Fruit fly (Drosophila melanogaster) whole organism, embryonic: ENCODE data around the gene wls.

Experiments used
- Adf1 ChIP-seq: fragments of 200-800 bp; sonication (Bioruptor generic); IDR thresholded peaks from 2 replicates; pipeline ENCODE4 v1.3.6; 2022; ENCODE audit warnings: missing biosample characterization, missing genetic modification characterization
- Blimp-1 ChIP-seq: fragments of 200-800 bp; sonication (Bioruptor generic); optimal IDR thresholded peaks from 3 replicates; lab custom pipeline; 2018; ENCODE audit warnings: missing biosample characterization, missing genetic modification characterization, mild to moderate bottlenecking, moderate library complexity, missing genetic modification reagents
- CG11723 ChIP-seq: fragments of 200-800 bp; sonication (Bioruptor generic); optimal IDR thresholded peaks from 2 replicates; lab custom pipeline; 2017; ENCODE audit warnings: missing biosample characterization, mild to moderate bottlenecking, missing genetic modification characterization
- CG1233 ChIP-seq: fragments of 200-800 bp; sonication (Bioruptor generic); optimal IDR thresholded peaks from 4 replicates; lab custom pipeline; 2018; ENCODE audit warnings: missing biosample characterization, mild to moderate bottlenecking, missing genetic modification characterization
- CG14667 ChIP-seq: fragments of 200-800 bp; sonication (Bioruptor generic); IDR thresholded peaks from 2 replicates; pipeline ENCODE4 v1.3.6; 2022; ENCODE audit warnings: missing biosample characterization, missing genetic modification characterization
- CG16779 ChIP-seq: fragments of 200-800 bp; sonication (Bioruptor generic); IDR thresholded peaks from 2 replicates; pipeline ENCODE4 v1.3.6; 2022; ENCODE audit warnings: missing biosample characterization, missing genetic modification characterization
- CG16863 ChIP-seq: fragments of 200-800 bp; sonication (Bioruptor generic); optimal IDR thresholded peaks from 3 replicates; lab custom pipeline; 2016; ENCODE audit warnings: missing biosample characterization, missing genetic modification characterization
- CG18476 ChIP-seq: fragments of 200-800 bp; sonication (Bioruptor generic); optimal IDR thresholded peaks from 2 replicates; lab custom pipeline; 2016; ENCODE audit warnings: missing biosample characterization, mild to moderate bottlenecking, missing genetic modification characterization
- CG2712 ChIP-seq: fragments of 200-800 bp; optimal IDR thresholded peaks from 3 replicates; lab custom pipeline; 2019; ENCODE audit warnings: missing biosample characterization, mild to moderate bottlenecking, missing genetic modification characterization, moderate library complexity
- CG31441 ChIP-seq: fragments of 200-800 bp; sonication (Bioruptor generic); IDR thresholded peaks from 2 replicates; pipeline ENCODE4 v1.3.6; 2022; ENCODE audit warnings: missing biosample characterization, missing genetic modification characterization
- CG32772 ChIP-seq: fragments of 200-800 bp; sonication (Bioruptor generic); IDR thresholded peaks from 2 replicates; pipeline ENCODE4 v1.3.6; 2022; ENCODE audit warnings: missing biosample characterization, missing genetic modification characterization
- CG34422 ChIP-seq: fragments of 200-800 bp; sonication (Bioruptor generic); IDR thresholded peaks from 3 replicates; pipeline ENCODE4 v1.3.6; 2022; ENCODE audit warnings: missing biosample characterization, missing genetic modification characterization
- CG4404 ChIP-seq: fragments of 200-800 bp; sonication (Bioruptor generic); IDR thresholded peaks from 2 replicates; pipeline ENCODE4 v1.3.6; 2022; ENCODE audit warnings: missing biosample characterization, missing genetic modification characterization
- CG4617 ChIP-seq: fragments of 200-800 bp; sonication (Bioruptor generic); optimal IDR thresholded peaks from 3 replicates; lab custom pipeline; 2016; ENCODE audit warnings: missing biosample characterization, missing genetic modification characterization, borderline replicate concordance
- CG5953 ChIP-seq: fragments of 200-800 bp; sonication (Bioruptor generic); IDR thresholded peaks from 2 replicates; pipeline ENCODE4 v1.3.6; 2022; ENCODE audit warnings: missing biosample characterization, missing genetic modification characterization
- CG6254 ChIP-seq: fragments of 200-800 bp; sonication (Bioruptor generic); optimal IDR thresholded peaks from 3 replicates; lab custom pipeline; 2017; ENCODE audit warnings: mild to moderate bottlenecking, missing biosample characterization, missing genetic modification reagents, missing genetic modification characterization
- CG6654 ChIP-seq: fragments of 200-800 bp; sonication (Bioruptor generic); optimal IDR thresholded peaks from 2 replicates; lab custom pipeline; 2017; ENCODE audit warnings: missing biosample characterization, mild to moderate bottlenecking, missing genetic modification characterization
- CG7839 ChIP-seq: fragments of 200-800 bp; sonication (Bioruptor generic); optimal IDR thresholded peaks from 3 replicates; lab custom pipeline; 2018; ENCODE audit warnings: missing biosample characterization, mild to moderate bottlenecking, missing genetic modification characterization, moderate library complexity
- CG8089 ChIP-seq: fragments of 200-800 bp; sonication (Bioruptor generic); optimal IDR thresholded peaks from 3 replicates; lab custom pipeline; 2016; ENCODE audit warnings: missing biosample characterization, missing genetic modification characterization
- CG8944 ChIP-seq: fragments of 200-800 bp; sonication (Bioruptor generic); optimal IDR thresholded peaks from 3 replicates; lab custom pipeline; 2016; ENCODE audit warnings: missing biosample characterization, missing genetic modification characterization
- Dad ChIP-seq: fragments of 200-800 bp; sonication (Bioruptor generic); optimal IDR thresholded peaks from 3 replicates; lab custom pipeline; 2016; ENCODE audit warnings: missing biosample characterization, missing genetic modification characterization
- GATAe ChIP-seq: fragments of 200-800 bp; sonication (Bioruptor generic); conservative IDR thresholded peaks from 2 replicates; pipeline ENCODE4 v1.3.6; 2022; ENCODE audit warnings: missing biosample characterization, missing genetic modification characterization
- HLH4C ChIP-seq: fragments of 200-800 bp; sonication (Bioruptor generic); IDR thresholded peaks from 3 replicates; pipeline ENCODE4 v1.3.6; 2022; ENCODE audit warnings: missing biosample characterization, missing genetic modification characterization; ENCODE audit not compliant: partially characterized antibody
- Hand ChIP-seq: fragments of 200-800 bp; sonication (Bioruptor generic); optimal IDR thresholded peaks from 2 replicates; lab custom pipeline; 2017; ENCODE audit warnings: mild to moderate bottlenecking, missing biosample characterization, missing genetic modification reagents, missing genetic modification characterization
- Hmx ChIP-seq: fragments of 200-800 bp; sonication (Bioruptor generic); optimal IDR thresholded peaks from 2 replicates; lab custom pipeline; 2016; ENCODE audit warnings: missing biosample characterization, missing genetic modification characterization
- Hr3 ChIP-seq: fragments of 200-800 bp; sonication (Bioruptor generic); optimal IDR thresholded peaks from 3 replicates; lab custom pipeline; 2016; ENCODE audit warnings: missing biosample characterization, missing genetic modification characterization
- Kr ChIP-seq: fragments of 200-800 bp; sonication (Bioruptor generic); optimal IDR thresholded peaks from 2 replicates; lab custom pipeline; 2017; ENCODE audit warnings: missing biosample characterization, mild to moderate bottlenecking, missing genetic modification characterization
- Max ChIP-seq: fragments of 200-800 bp; sonication (Bioruptor generic); optimal IDR thresholded peaks from 2 replicates; lab custom pipeline; 2016; ENCODE audit warnings: missing biosample characterization, mild to moderate bottlenecking, missing genetic modification characterization
- NC2α ChIP-seq: fragments of 200-800 bp; sonication (Bioruptor generic); optimal IDR thresholded peaks from 2 replicates; lab custom pipeline; 2016; ENCODE audit warnings: missing biosample characterization, missing genetic modification characterization
- Nf-YB ChIP-seq: fragments of 200-800 bp; sonication (Bioruptor generic); optimal IDR thresholded peaks from 3 replicates; lab custom pipeline; 2019; ENCODE audit warnings: missing biosample characterization, mild to moderate bottlenecking, missing genetic modification characterization, moderate library complexity
- Stat92E ChIP-seq, 3 experiments: fragments of >200 bp in 2 of 3; fragments of 200-800 bp in 1 of 3; sonication (Bioruptor generic) in 1 of 3; optimal IDR thresholded peaks; 2 replicates each; lab custom pipeline; 2017 to 2019; ENCODE audit warnings: missing biosample characterization in 3 of 3, missing genetic modification characterization in 3 of 3, mild to moderate bottlenecking in 1 of 3, moderate library complexity in 1 of 3
- Xbp1 ChIP-seq: fragments of 200-800 bp; sonication (Bioruptor generic); optimal IDR thresholded peaks from 3 replicates; lab custom pipeline; 2016; ENCODE audit warnings: missing biosample characterization, mild to moderate bottlenecking, missing genetic modification characterization
- aop ChIP-seq: fragments of 200-800 bp; sonication (Bioruptor generic); IDR thresholded peaks from 2 replicates; pipeline ENCODE4 v1.3.6; 2022; ENCODE audit warnings: missing biosample characterization, missing genetic modification characterization
- ara ChIP-seq: fragments of 200-800 bp; sonication (Bioruptor generic); IDR thresholded peaks from 2 replicates; pipeline ENCODE4 v1.3.6; 2022; ENCODE audit warnings: missing biosample characterization, missing genetic modification characterization
- bsh ChIP-seq, 2 experiments: fragments of 200-800 bp; sonication (Bioruptor generic); optimal IDR thresholded peaks; 2 replicates each; lab custom pipeline; 2017 to 2018; ENCODE audit warnings: mild to moderate bottlenecking in 2 of 2, missing biosample characterization in 2 of 2, missing genetic modification characterization in 2 of 2, moderate library complexity in 1 of 2
- btn ChIP-seq: fragments of 200-800 bp; sonication (Bioruptor generic); optimal IDR thresholded peaks from 2 replicates; lab custom pipeline; 2016; ENCODE audit warnings: missing biosample characterization, missing genetic modification characterization
- cas ChIP-seq: fragments of 200-800 bp; sonication (Bioruptor generic); IDR thresholded peaks from 2 replicates; pipeline ENCODE4 v1.3.6; 2022; ENCODE audit warnings: missing biosample characterization, missing genetic modification characterization
- dan ChIP-seq: fragments of 200-800 bp; sonication (Bioruptor generic); IDR thresholded peaks from 2 replicates; pipeline ENCODE4 v1.3.6; 2022; ENCODE audit warnings: missing biosample characterization, missing genetic modification characterization
- dati ChIP-seq: fragments of 200-800 bp; sonication (Bioruptor generic); IDR thresholded peaks from 2 replicates; pipeline ENCODE4 v1.3.6; 2022; ENCODE audit warnings: missing biosample characterization, missing genetic modification characterization
- gce ChIP-seq: fragments of 200-800 bp; sonication (Bioruptor generic); IDR thresholded peaks from 3 replicates; pipeline ENCODE4 v1.3.6; 2022; ENCODE audit warnings: missing biosample characterization, missing genetic modification characterization
- grau ChIP-seq: fragments of 200-800 bp; optimal IDR thresholded peaks from 3 replicates; lab custom pipeline; 2019; ENCODE audit warnings: missing biosample characterization, mild to moderate bottlenecking, missing genetic modification characterization, moderate library complexity
- her ChIP-seq: fragments of 200-800 bp; sonication (Bioruptor generic); optimal IDR thresholded peaks from 2 replicates; lab custom pipeline; 2016; ENCODE audit warnings: missing biosample characterization, missing genetic modification characterization
- ind ChIP-seq: fragments of 200-800 bp; sonication (Bioruptor generic); optimal IDR thresholded peaks from 3 replicates; lab custom pipeline; 2016; ENCODE audit warnings: missing biosample characterization, missing genetic modification characterization
- luna ChIP-seq: fragments of 200-800 bp; sonication (Bioruptor generic); optimal IDR thresholded peaks from 2 replicates; lab custom pipeline; 2016; ENCODE audit warnings: missing biosample characterization, missing genetic modification characterization
- schlank ChIP-seq: fragments of 200-800 bp; sonication (Bioruptor generic); optimal IDR thresholded peaks from 2 replicates; lab custom pipeline; 2018; ENCODE audit warnings: missing biosample characterization, mild to moderate bottlenecking, missing genetic modification characterization
- sna ChIP-seq: fragments of 200-800 bp; sonication (Bioruptor generic); IDR thresholded peaks from 2 replicates; pipeline ENCODE4 v1.3.6; 2022; ENCODE audit warnings: missing biosample characterization, missing genetic modification characterization; ENCODE audit not compliant: partially characterized antibody
- sob ChIP-seq: fragments of 200-800 bp; sonication (Bioruptor generic); IDR thresholded peaks from 2 replicates; pipeline ENCODE4 v1.3.6; 2022; ENCODE audit warnings: missing biosample characterization, missing genetic modification characterization
- stwl ChIP-seq: fragments of 200-800 bp; sonication (Bioruptor generic); optimal IDR thresholded peaks from 3 replicates; lab custom pipeline; 2018; ENCODE audit warnings: missing biosample characterization, mild to moderate bottlenecking, missing genetic modification characterization, moderate library complexity
- toy ChIP-seq: fragments of 200-800 bp; sonication (Bioruptor generic); IDR thresholded peaks from 2 replicates; pipeline ENCODE4 v1.3.6; 2022; ENCODE audit warnings: missing biosample characterization, missing genetic modification characterization
- unc-4 ChIP-seq: fragments of 200-800 bp; sonication (Bioruptor generic); IDR thresholded peaks from 2 replicates; pipeline ENCODE4 v1.3.6; 2022; ENCODE audit warnings: missing biosample characterization, missing genetic modification characterization; ENCODE audit not compliant: partially characterized antibody
- zen2 ChIP-seq: fragments of 200-800 bp; sonication (Bioruptor generic); IDR thresholded peaks from 3 replicates; pipeline ENCODE4 v1.3.6; 2022; ENCODE audit warnings: missing biosample characterization, missing genetic modification characterization; ENCODE audit not compliant: partially characterized antibody

wls gene

dm6 chr3L:11210517-11210916 is 41.1 kb upstream of the wls start, which contains the start of the genes Ube3a and CG7600 (continued):
- TF ChIP-seq CG4617 (GFP tag; lab: Kevin White, UChicago) = peak; percentile 52
- TF ChIP-seq Stat92E (GFP tag; optimal IDR thresholded peaks at IDR 0.05; lab: Kevin White, UChicago) = peak in 1 of 3 experiments; percentile 65
- peak; percentile 11 for TF ChIP-seq Dad (GFP tag; lab: Kevin White, UChicago)
- peak; percentile 39 for TF ChIP-seq CG7839 (tag; lab: Kevin White, UChicago)
- TF ChIP-seq NC2α (GFP tag; lab: Kevin White, UChicago) = no peak
- no peak for TF ChIP-seq CG14667 (GFP tag; lab: Robert Waterston, UW)
- TF ChIP-seq CG32772 = no peak
- no peak for TF ChIP-seq ind (GFP tag; lab: Kevin White, UChicago)
- peak; percentile 47 for TF ChIP-seq Xbp1 (GFP tag; lab: Kevin White, UChicago)
- no peak for TF ChIP-seq btn (GFP tag; lab: Kevin White, UChicago)
- peak; percentile 9 for TF ChIP-seq Nf-YB (GFP tag; lab: Kevin White, UChicago)
- no peak for TF ChIP-seq gce (GFP tag; lab: Robert Waterston, UW)
- TF ChIP-seq ara (GFP tag; lab: Robert Waterston, UW) = no peak
- no peak for TF ChIP-seq CG8089
- no peak for TF ChIP-seq luna (GFP tag; lab: Kevin White, UChicago)
- TF ChIP-seq CG16863 (GFP tag; lab: Kevin White, UChicago) = no peak
- no peak for TF ChIP-seq CG18476
- TF ChIP-seq aop = no peak
- peak; percentile 100 for TF ChIP-seq HLH4C (GFP tag; lab: Robert Waterston, UW)
- no peak for TF ChIP-seq CG1233
- no peak for TF ChIP-seq Hmx (GFP tag; lab: Kevin White, UChicago)
- TF ChIP-seq Max (GFP tag; lab: Kevin White, UChicago) = no peak
- peak; percentile 31 for TF ChIP-seq CG6254
- TF ChIP-seq CG31441 (GFP tag; lab: Robert Waterston, UW) = peak; percentile 49; the same call in 1 of the 2 replicates
- peak; percentile 68 for TF ChIP-seq sob (GFP tag; lab: Robert Waterston, UW)
- TF ChIP-seq grau (tag; lab: Kevin White, UChicago) = peak; percentile 53
- TF ChIP-seq zen2 (GFP tag; lab: Robert Waterston, UW) = peak; percentile 100
- peak; percentile 99 for TF ChIP-seq stwl (tag; lab: Kevin White, UChicago)
- TF ChIP-seq CG34422 (GFP tag; lab: Robert Waterston, UW) = no peak
- TF ChIP-seq her = peak; percentile 50
- TF ChIP-seq toy (GFP tag; lab: Robert Waterston, UW) = no peak
- no peak for TF ChIP-seq cas (GFP tag; lab: Robert Waterston, UW)
- TF ChIP-seq bsh (GFP tag; optimal IDR thresholded peaks at IDR 0.05; lab: Kevin White, UChicago) = peak in 1 of 2 experiments; percentile 29
- no peak for TF ChIP-seq schlank (tag; lab: Kevin White, UChicago)
- TF ChIP-seq CG11723 = no peak
- no peak for TF ChIP-seq dati (GFP tag; lab: Robert Waterston, UW)
- TF ChIP-seq CG6654 (GFP tag; lab: Kevin White, UChicago) = no peak
- no peak for TF ChIP-seq Hr3 (GFP tag; lab: Kevin White, UChicago)
- no peak for TF ChIP-seq dan
- no peak for TF ChIP-seq CG4404 (GFP tag; lab: Robert Waterston, UW)
- peak; percentile 28 for TF ChIP-seq Hand (GFP tag; lab: Kevin White, UChicago)
- peak; percentile 66 for TF ChIP-seq CG2712 (tag; lab: Kevin White, UChicago)
- TF ChIP-seq CG8944 (GFP tag; lab: Kevin White, UChicago) = no peak
- TF ChIP-seq CG5953 (GFP tag; lab: Robert Waterston, UW) = no peak
- peak; percentile 99 for TF ChIP-seq unc-4
- peak; percentile 46; the same call in 1 of the 2 replicates for TF ChIP-seq Adf1 (GFP tag; lab: Robert Waterston, UW)
- peak; percentile 63 for TF ChIP-seq GATAe (GFP tag; lab: Robert Waterston, UW)
- no peak for TF ChIP-seq Kr (GFP tag; lab: Kevin White, UChicago)
- TF ChIP-seq Blimp-1 = no peak
- TF ChIP-seq sna (GFP tag; lab: Robert Waterston, UW) = peak; percentile 100
- no peak for TF ChIP-seq CG16779 (GFP tag; lab: Robert Waterston, UW)
